Fruit fly (Drosophila melanogaster) whole organism: Measurements from ENCODE around the gene CG34316.
A peak's percentile ranks its signal among the peaks of the same experiment; 100 is the strongest.

Experiments used
- CG8478 ChIP-seq: fragments of >200 bp; optimal IDR thresholded peaks from 2 replicates; lab custom pipeline; 2018; ENCODE audit warnings: inconsistent platforms
- Dll ChIP-seq: fragments of >200 bp; optimal IDR thresholded peaks from 2 replicates; lab custom pipeline; 2017
- EcR ChIP-seq, 2 experiments: fragments of >200 bp; optimal IDR thresholded peaks; 2 replicates each; lab custom pipeline; 2017; ENCODE audit warnings: missing biosample characterization in 2 of 2, missing genetic modification characterization in 2 of 2, missing genetic modification reagents in 2 of 2
- pan ChIP-seq: fragments of >200 bp; optimal IDR thresholded peaks from 2 replicates; lab custom pipeline; 2017
- psq ChIP-seq: fragments of >200 bp; optimal IDR thresholded peaks from 2 replicates; lab custom pipeline; 2017
- usp ChIP-seq: fragments of >200 bp; optimal IDR thresholded peaks from 2 replicates; lab custom pipeline; 2017; ENCODE audit warnings: missing biosample characterization, missing genetic modification characterization, mixed read lengths

Gene CG34316

DNA sequence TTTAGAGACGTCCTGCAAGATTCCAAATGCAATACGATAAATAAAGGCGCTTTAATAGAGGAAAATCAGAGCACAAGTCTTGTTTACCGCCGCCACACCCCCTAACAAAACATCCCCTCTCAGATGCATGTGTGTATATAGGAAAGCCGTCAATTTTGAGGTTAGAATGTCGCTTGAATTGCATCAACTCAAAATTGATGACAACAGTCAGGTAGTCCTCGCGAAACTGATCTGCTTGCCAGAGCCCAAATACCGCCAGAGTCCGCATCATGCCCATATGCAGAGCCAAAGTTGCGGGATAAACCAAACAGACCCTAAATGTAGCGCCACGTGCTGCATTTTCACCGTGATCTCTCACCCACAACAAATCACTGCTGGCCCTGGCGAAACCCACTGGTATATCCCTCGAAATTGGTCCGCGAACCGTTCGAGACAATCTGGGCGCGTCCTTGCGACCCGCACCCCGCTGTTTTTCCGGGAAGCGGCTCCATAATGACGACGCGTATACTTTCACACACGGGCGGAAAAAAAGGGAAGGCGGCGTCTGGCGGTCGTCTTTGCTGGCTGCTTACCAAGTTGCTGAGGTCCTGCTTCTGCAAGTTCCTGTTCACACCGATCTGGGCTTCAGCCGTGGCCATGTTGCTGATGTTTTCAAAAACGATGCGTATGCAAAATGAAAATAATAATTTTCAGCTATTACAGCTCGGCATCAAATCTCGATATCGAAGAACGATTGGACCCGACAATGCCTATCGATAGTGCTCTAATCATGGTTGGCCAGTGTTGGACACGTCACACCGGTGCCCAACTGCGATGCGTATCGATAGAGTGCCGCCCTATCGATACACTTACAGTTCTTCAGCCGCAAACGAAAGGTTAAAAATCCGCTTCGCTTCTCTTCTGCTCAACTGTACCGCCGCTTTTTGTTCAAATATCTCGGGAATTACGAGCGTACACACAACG is 32.6 kb downstream of the CG34316 start, which contains the start of the genes eIF2gamma and Set:
Gene eIF2gamma, minus strand, starts transcription at position 749 of the 963 bp plus-strand sequence.
Gene Set, plus strand, starts transcription at position 843 of the 963 bp plus-strand sequence.
- TF ChIP-seq psq (no peak), Dll (lab: Kevin White, UChicago) (no peak), pan (lab: Kevin White, UChicago) (no peak), CG8478 (lab: Kevin White, UChicago) (no peak), EcR (GFP tag; optimal IDR thresholded peaks at IDR 0.05; lab: Kevin White, UChicago) (no peak), usp (GFP tag; lab: Kevin White, UChicago) (no peak)

DNA sequence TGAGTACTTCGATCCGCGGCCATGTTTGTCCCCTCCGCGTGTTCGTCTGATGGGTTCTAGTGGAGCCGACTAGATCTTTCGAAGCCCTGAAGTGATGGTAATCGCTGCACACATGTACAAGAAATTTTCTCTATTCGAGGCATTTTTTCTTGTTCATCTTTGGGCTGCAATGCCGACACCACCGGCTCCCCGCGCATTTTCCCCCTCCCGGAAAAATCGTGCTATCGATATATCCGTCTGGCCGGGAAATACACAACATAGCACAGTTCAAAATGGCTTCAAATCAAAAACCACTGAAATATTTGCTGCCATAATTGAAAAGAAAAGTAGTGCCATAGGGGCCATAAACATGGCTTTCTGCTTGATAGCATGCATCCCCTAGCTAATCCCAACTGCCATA is 33.6 kb downstream of the CG34316 start:
- TF ChIP-seq usp (GFP tag; lab: Kevin White, UChicago), result no peak
- TF ChIP-seq psq, result no peak
- no peak for TF ChIP-seq Dll (lab: Kevin White, UChicago)
- TF ChIP-seq pan (lab: Kevin White, UChicago), result no peak
- TF ChIP-seq CG8478 (lab: Kevin White, UChicago), result no peak
- TF ChIP-seq EcR (GFP tag; optimal IDR thresholded peaks at IDR 0.05; lab: Kevin White, UChicago), result no peak

DNA sequence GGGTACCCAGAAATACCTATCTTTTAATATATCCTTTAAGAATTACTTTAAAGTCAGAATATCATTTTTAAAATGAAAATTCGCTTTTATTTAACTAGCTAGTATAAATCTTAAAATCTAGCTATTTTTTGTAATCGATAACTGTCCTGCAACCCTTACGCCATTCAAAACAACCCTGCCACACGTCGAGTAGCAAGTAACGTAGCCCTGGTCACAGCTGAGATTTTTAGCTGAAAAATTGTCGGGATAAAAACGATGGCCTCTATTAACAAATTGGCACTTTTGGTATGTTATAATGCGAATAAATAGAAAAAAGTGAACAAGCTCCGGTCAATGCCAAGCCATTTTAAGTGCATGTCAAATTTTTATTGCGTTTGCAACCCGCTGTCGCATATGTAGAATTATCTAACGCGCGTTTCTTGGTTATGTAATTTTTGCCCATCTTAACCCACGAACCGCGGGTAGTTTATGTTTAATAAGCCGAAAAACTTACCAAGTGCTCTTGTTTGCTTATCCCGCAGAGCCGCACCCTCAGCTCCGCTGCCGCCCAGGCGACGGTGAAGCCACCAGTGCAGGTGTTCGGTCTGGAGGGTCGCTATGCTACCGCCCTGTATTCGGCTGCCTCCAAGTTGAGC is 35.1 kb downstream of the CG34316 start, which contains the start of gene ATPsynO:
Gene ATPsynO, plus strand, starts transcription at position 186 of the 635 bp plus-strand sequence.
- TF ChIP-seq Dll (lab: Kevin White, UChicago), result no peak
- no peak for TF ChIP-seq CG8478 (lab: Kevin White, UChicago)
- TF ChIP-seq psq, result no peak
- TF ChIP-seq pan (lab: Kevin White, UChicago), result no peak
- TF ChIP-seq usp (GFP tag; lab: Kevin White, UChicago), result no peak
- TF ChIP-seq EcR (GFP tag; optimal IDR thresholded peaks at IDR 0.05; lab: Kevin White, UChicago), result no peak

DNA sequence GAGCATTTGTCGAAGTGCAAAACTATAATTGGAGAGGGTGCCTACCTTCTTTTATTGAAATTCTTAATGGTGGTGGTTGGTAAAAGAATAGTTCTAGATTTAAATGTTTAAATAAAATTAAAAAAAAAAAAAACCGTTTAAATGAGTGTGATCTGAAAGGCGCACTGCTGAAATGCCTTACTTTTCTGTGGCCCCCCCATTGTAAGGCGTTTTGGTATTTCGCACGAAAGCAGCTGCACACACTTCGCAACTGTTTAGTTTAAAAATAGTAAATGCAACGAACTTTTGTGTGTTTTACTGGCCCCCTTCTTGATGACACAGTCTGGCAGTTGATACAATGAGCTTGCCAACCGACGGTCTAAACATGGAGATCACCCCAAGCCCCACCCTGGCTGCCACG is 38.0 kb downstream of the CG34316 start, which contains the start of the genes CG14864 and Zip88E:
Gene CG14864, minus strand, starts transcription at position 113 of the 400 bp plus-strand sequence.
Gene Zip88E, plus strand, starts transcription at position 237 of the 400 bp plus-strand sequence.
- TF ChIP-seq Dll (lab: Kevin White, UChicago), result no peak
- no peak for TF ChIP-seq usp (GFP tag; lab: Kevin White, UChicago)
- no peak for TF ChIP-seq EcR (GFP tag; optimal IDR thresholded peaks at IDR 0.05; lab: Kevin White, UChicago)
- no peak for TF ChIP-seq pan (lab: Kevin White, UChicago)
- TF ChIP-seq CG8478 (lab: Kevin White, UChicago), result no peak
- no peak for TF ChIP-seq psq

DNA sequence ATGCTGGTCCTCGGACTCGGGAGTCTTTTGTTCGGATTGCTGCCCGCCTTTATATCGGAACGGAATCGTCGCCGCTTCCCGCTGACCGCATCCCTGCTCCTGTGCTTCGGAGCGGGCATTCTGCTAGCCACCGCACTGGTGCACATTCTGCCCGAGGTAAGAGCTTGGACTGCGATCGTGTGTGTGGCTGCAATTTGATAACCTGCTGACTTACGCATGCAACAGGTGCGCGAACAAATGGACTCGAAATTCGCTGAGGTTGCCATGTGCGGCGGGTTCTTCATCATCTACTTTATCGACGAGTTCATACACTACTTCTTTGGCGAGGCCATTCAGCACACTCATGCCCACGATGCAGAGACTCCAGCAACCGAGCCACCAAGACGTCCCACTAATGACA is 38.5 kb downstream of the CG34316 start:
- TF ChIP-seq EcR (GFP tag; optimal IDR thresholded peaks at IDR 0.05; lab: Kevin White, UChicago) (no peak), CG8478 (lab: Kevin White, UChicago) (no peak), usp (GFP tag; lab: Kevin White, UChicago) (no peak), pan (lab: Kevin White, UChicago) (no peak), Dll (lab: Kevin White, UChicago) (no peak), psq (no peak)

DNA sequence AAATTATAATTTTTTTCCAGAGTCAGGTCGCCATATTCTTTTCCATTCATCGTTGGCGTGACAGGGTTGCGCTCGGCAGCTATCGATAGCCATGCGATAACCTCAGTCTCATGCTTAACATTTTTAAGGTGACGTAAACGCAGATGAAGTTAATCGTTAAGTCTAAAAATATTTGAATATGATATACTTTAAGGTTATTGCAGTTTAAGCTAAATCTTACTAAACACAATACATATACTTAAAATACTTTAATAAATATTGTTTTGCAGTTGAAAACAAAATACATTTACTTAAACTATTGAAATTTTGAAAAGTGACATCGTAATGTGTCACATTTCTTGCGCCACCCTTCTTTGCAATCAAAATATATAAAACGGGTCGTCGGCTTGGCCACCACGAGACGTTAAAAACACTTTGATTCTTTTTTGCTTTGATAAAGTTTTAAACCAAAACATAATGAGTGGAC is 44.8 kb downstream of the CG34316 start, which contains the start of the genes Cp190 and CG4338:
Gene Cp190, minus strand, starts transcription at position 84 of the 466 bp plus-strand sequence.
Gene CG4338, plus strand, starts transcription at position 365 of the 466 bp plus-strand sequence.
- TF ChIP-seq usp (GFP tag; lab: Kevin White, UChicago) (no peak), psq (no peak), Dll (lab: Kevin White, UChicago) (no peak), pan (lab: Kevin White, UChicago) (no peak), EcR (GFP tag; optimal IDR thresholded peaks at IDR 0.05; lab: Kevin White, UChicago) (no peak), CG8478 (lab: Kevin White, UChicago) (no peak)

DNA sequence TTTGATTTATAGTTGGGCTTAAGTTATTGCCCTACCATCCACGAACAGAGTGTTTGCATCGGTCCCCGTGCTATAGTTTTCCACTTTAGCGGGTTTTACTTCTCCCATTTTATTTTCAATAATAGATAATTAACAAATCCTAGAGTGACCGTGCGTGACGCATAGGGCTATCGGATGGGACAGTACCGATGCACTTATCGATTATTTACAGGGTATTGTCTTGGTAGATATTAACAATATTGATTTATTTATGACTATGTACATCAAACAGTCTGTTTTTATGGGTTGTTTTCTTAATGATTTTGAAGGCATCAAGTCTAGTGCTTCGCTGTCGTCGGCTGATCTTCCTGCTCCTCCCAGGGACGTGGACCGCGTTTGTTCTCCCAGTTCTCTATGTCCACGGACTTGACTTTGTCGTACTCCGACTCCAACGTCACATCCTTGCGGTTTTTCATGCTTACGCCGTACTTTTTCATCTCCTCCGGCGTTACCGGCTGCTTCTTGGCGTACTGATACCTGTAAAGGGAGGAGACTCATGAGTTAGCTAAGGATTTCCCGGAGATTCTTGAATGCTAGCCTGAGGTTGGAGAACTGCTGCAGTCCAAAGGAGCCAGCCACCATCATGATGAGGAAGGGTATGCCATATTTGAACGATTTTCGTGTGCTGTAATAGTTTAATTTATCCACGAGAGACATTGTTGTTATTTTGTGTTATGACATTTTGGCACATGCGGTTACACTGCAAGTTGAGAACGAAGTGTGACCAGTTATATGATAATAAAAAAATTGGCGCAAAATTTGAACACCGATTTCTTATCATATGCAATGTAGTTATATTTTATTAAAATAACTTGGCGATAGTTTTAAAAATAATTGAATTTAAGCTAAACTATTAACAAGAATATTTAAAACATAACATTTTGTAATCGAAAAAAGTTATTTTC is 47.8 kb downstream of the CG34316 start, which contains the start of the genes MRG15 and Tm1:
Gene MRG15, minus strand, starts transcription at position 184 of the 944 bp plus-strand sequence.
Gene Tm1, plus strand, starts transcription at position 295 of the 944 bp plus-strand sequence.
- TF ChIP-seq usp (GFP tag; lab: Kevin White, UChicago) (no peak), Dll (lab: Kevin White, UChicago) (no peak), pan (lab: Kevin White, UChicago) (peak; percentile 77), EcR (GFP tag; optimal IDR thresholded peaks at IDR 0.05; lab: Kevin White, UChicago) (no peak)

DNA sequence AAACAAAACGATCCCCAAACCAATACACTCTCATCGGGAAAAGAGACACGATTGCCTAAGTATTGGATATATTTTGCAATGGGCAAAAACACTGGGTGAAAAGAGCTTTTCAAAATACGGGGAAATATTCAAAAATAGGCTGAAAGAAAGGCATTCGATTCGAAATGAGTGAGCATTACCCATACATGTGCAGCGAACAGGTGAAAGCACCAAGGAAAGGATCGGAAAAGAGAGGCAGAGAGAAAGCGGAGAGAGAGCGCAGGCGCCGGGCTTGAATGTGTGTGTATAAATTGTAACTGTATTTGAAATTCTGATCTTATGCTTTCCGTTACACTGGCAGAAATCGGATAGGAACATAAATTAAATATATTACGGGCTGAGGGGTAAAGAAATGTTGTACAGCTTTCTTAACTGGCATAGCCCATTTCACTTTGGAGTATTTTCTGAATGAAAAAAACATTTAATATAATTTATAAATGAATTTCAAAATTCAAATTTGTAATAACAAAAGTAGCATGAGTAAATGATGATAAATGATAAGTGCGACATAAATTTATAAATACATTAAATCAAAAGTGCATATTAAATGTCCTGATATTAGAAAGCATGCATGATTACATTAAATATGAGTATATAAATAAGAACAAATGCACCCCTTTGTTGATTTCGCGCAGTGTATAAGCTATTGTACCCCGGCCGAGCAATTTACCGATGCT is 50.4 kb downstream of the CG34316 start:
- TF ChIP-seq pan (lab: Kevin White, UChicago), result no peak
- no peak for TF ChIP-seq Dll (lab: Kevin White, UChicago)
- no peak for TF ChIP-seq CG8478 (lab: Kevin White, UChicago)
- no peak for TF ChIP-seq psq
